Worm (Caenorhabditis elegans): ENCODE measurements around the gene fbxb-10.
"Not testable (repeated sequence)": the region's sequence is repeated elsewhere in the genome, so short reads cannot be mapped to it uniquely, and the experiment has no call there.

- TF ChIP-seq mep-1 (tag; optimal IDR thresholded peaks at IDR 0.05); unc-62 (GFP tag; optimal IDR thresholded peaks at IDR 0.05): not testable (repeated sequence)
These were observed 44.1 kb upstream of the fbxb-10 start, which contains the start of gene fbxb-98 for ce11 chrII:1862334-1862733.

Measured in whole organism, L1 larva.